Worm (Caenorhabditis elegans) whole organism, L3 larva: ENCODE data around the gene R07H5.11.
"Not testable (repeated sequence)": the region's sequence is repeated elsewhere in the genome, so short reads cannot be mapped to it uniquely, and the experiment has no call there.

Experiments used
- R02D3.7 ChIP-seq: fragments of 150-350 bp; optimal IDR thresholded peaks from 2 replicates; lab custom pipeline; 2014; ENCODE audit warnings: missing biosample characterization, missing genetic modification characterization
- aly-2 ChIP-seq: fragments of 150-350 bp; optimal IDR thresholded peaks from 2 replicates; lab custom pipeline; 2014; ENCODE audit warnings: missing biosample characterization, missing genetic modification characterization
- ama-1 ChIP-seq: fragments of 150-350 bp; optimal IDR thresholded peaks from 2 replicates; lab custom pipeline; 2018
- ceh-16 ChIP-seq: sonication (generic microtip); optimal IDR thresholded peaks from 2 replicates; lab custom pipeline; 2017; ENCODE audit warnings: missing biosample characterization, missing genetic modification characterization
- ceh-28 ChIP-seq: fragments of 150-350 bp; optimal IDR thresholded peaks from 2 replicates; lab custom pipeline; 2014; ENCODE audit warnings: missing biosample characterization, missing genetic modification reagents, missing genetic modification characterization
- daf-12 ChIP-seq: fragments of 150-350 bp; optimal IDR thresholded peaks from 2 replicates; lab custom pipeline; 2014; ENCODE audit warnings: missing biosample characterization, missing genetic modification reagents, missing genetic modification characterization
- egl-27 ChIP-seq: sonication (generic microtip); optimal IDR thresholded peaks from 4 replicates; lab custom pipeline; 2017; ENCODE audit warnings: missing biosample characterization, missing genetic modification reagents, missing genetic modification characterization
- egl-5 ChIP-seq: fragments of 150-350 bp; optimal IDR thresholded peaks from 2 replicates; lab custom pipeline; 2017; ENCODE audit warnings: missing biosample characterization, missing genetic modification reagents, missing genetic modification characterization, inconsistent platforms
- elt-1 ChIP-seq: fragments of 150-350 bp; optimal IDR thresholded peaks from 2 replicates; lab custom pipeline; 2014; ENCODE audit warnings: missing biosample characterization, missing genetic modification characterization
- elt-2 ChIP-seq: sonication (generic microtip); optimal IDR thresholded peaks from 2 replicates; lab custom pipeline; 2016; ENCODE audit warnings: missing genetic modification reagents, mild to moderate bottlenecking, missing genetic modification characterization, missing compliant biosample characterization
- hmg-11 ChIP-seq: sonication (generic microtip); optimal IDR thresholded peaks from 2 replicates; lab custom pipeline; 2016; ENCODE audit warnings: missing genetic modification characterization, missing compliant biosample characterization
- jun-1 ChIP-seq: fragments of 150-350 bp; optimal IDR thresholded peaks from 2 replicates; lab custom pipeline; 2014; ENCODE audit warnings: missing biosample characterization, missing genetic modification reagents, missing genetic modification characterization
- mdl-1 ChIP-seq: fragments of 150-350 bp; optimal IDR thresholded peaks from 2 replicates; lab custom pipeline; 2014; ENCODE audit warnings: missing biosample characterization, missing genetic modification characterization
- nhr-11 ChIP-seq: fragments of 150-350 bp; optimal IDR thresholded peaks from 2 replicates; lab custom pipeline; 2014; ENCODE audit warnings: missing biosample characterization, missing genetic modification characterization
- nhr-23 ChIP-seq: fragments of 150-350 bp; optimal IDR thresholded peaks from 2 replicates; lab custom pipeline; 2014; ENCODE audit warnings: missing biosample characterization, missing genetic modification reagents, missing genetic modification characterization
- nhr-25 ChIP-seq: sonication (generic microtip); optimal IDR thresholded peaks from 2 replicates; lab custom pipeline; 2017; ENCODE audit warnings: missing biosample characterization, missing genetic modification characterization
- nhr-67 ChIP-seq: fragments of 150-350 bp; optimal IDR thresholded peaks from 2 replicates; lab custom pipeline; 2014; ENCODE audit warnings: missing biosample characterization, missing genetic modification characterization
- nhr-76 ChIP-seq: fragments of 150-350 bp; sonication (generic microtip); optimal IDR thresholded peaks from 5 replicates; lab custom pipeline; 2014; ENCODE audit warnings: missing biosample characterization, missing genetic modification characterization
- pha-4 ChIP-seq: fragments of 150-350 bp; optimal IDR thresholded peaks from 2 replicates; lab custom pipeline; 2014; ENCODE audit warnings: missing biosample characterization, missing genetic modification reagents, missing genetic modification characterization
- pqm-1 ChIP-seq: fragments of 150-350 bp; optimal IDR thresholded peaks from 2 replicates; lab custom pipeline; 2017; ENCODE audit warnings: missing biosample characterization, missing genetic modification characterization, inconsistent platforms
- skn-1 ChIP-seq: fragments of 150-350 bp; optimal IDR thresholded peaks from 2 replicates; lab custom pipeline; 2014; ENCODE audit warnings: missing biosample characterization, missing genetic modification characterization
- ztf-11 ChIP-seq: fragments of 150-350 bp; optimal IDR thresholded peaks from 2 replicates; lab custom pipeline; 2014; ENCODE audit warnings: missing biosample characterization, missing genetic modification characterization

The R07H5.11 gene

ce11 chrIV:11241368-11241767 lies 38.8 kb downstream of the R07H5.11 start, which contains the start of gene C05C12.6:
C05C12.6 (minus strand) TSS chrIV:11241468.
- no peak for TF ChIP-seq hmg-11 (tag; lab: Kevin White, UChicago)
- TF ChIP-seq ztf-11 = no peak
- TF ChIP-seq ceh-16 (tag; lab: Kevin White, UChicago) = no peak
- TF ChIP-seq nhr-76 (tag; lab: Kevin White, UChicago) = no peak
- no peak for TF ChIP-seq nhr-25 (tag; lab: Kevin White, UChicago)
- no peak for TF ChIP-seq mdl-1 (tag; lab: Kevin White, UChicago)

DNA sequence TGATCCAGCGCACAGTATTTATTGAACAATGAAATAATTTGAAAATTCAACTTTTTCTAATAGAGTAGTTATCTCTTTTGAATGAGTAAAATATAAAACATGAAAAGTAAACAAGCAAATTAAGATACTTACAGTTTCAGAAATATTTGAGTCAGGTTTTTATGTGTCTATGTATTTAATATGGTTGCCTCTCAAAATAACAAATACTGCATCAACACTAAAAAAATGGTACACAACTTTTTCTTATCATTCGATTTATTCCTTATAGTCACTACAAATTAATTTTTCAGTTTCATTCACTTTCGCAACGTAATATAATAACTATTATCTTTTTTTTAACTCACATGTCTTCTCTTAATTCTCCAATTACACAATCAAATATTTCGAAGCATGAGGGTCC lies 44.9 kb downstream of the R07H5.11 start:
- TF ChIP-seq egl-27 = no peak
- no peak for TF ChIP-seq nhr-23 (tag; lab: Kevin White, UChicago)
- TF ChIP-seq pha-4 (tag; lab: Kevin White, UChicago) = peak; percentile 65
- peak; percentile 52 for TF ChIP-seq pqm-1 (tag; lab: Kevin White, UChicago)
- peak; percentile 16 for TF ChIP-seq elt-2 (tag; lab: Kevin White, UChicago)

ce11 chrIV:11248031-11248631 lies 45.6 kb downstream of the R07H5.11 start, which contains the start of gene C05C12.4:
C05C12.4 (minus strand) TSS chrIV:11248081.
- TF ChIP-seq egl-27 (no peak), pqm-1 (tag; lab: Kevin White, UChicago) (peak; percentile 44), skn-1 (tag; lab: Kevin White, UChicago) (peak; percentile 49), aly-2 (tag; lab: Kevin White, UChicago) (no peak), nhr-11 (tag; lab: Kevin White, UChicago) (no peak), ceh-16 (tag; lab: Kevin White, UChicago) (no peak), daf-12 (tag; lab: Kevin White, UChicago) (no peak), elt-1 (no peak), R02D3.7 (tag; lab: Kevin White, UChicago) (no peak), ceh-28 (no peak), nhr-76 (tag; lab: Kevin White, UChicago) (no peak), jun-1 (tag; lab: Kevin White, UChicago) (no peak), elt-2 (tag; lab: Kevin White, UChicago) (peak; percentile 69), egl-5 (tag; lab: Kevin White, UChicago) (no peak), ama-1 (lab: Kevin White, UChicago) (no peak)

DNA sequence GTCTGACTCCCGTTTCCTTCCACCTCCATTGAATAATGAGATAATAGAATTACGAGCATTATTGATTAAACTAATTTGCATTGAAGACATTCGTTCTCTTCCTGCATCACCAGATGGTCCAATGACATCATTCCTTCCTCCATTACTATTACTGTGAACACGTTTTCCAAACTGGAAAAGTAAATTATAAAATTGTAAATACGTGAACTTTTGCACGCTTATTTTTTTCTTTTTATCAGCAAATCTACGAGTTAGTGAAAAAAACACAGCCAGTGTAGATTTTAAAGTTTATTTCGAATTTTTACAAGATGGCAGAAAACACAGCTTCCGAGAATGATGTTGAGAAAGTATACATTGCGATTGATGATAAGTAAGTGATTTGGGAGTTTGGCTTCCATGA lies 51.1 kb downstream of the R07H5.11 start, which contains the start of gene C05C12.1:
TSS of gene C05C12.1 (plus strand) at position 301 of the 400 bp plus-strand sequence.
- not testable (repeated sequence) for TF ChIP-seq ztf-11; nhr-67 (tag; lab: Kevin White, UChicago); R02D3.7 (tag; lab: Kevin White, UChicago)
